Fruit fly (Drosophila melanogaster): ENCODE results near the gene GstD6.

DNA sequence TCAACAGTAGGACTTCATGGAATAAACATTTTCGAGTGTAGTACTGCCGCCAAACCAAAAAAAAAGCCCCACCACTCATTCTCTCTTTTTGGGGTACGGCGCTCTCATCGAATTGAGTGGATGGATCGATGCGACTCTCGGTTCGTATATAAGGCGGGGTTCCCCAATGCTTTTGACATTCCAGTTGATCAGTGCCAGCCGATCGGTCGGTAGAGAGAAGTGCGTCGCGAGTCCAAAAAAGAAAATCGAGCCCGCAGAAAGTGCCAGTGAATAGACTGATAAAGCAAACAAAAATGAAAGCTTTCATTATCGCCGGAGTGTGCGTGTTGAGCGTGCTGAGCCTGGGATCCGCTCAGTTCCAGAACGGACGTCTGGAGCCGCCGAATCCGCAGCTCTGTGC lies 17.1 kb upstream of the GstD6 start, which contains the start of gene CG4115:
- TF ChIP-seq CG8478 (optimal IDR thresholded peaks at IDR 0.05) (no peak), CTCF (optimal IDR thresholded peaks at IDR 0.05) (no peak)
